Worm (Caenorhabditis elegans) whole organism, L2 larva: ENCODE data around the gene C34D4.4.

ENCODE experiments used
- ceh-16 ChIP-seq: fragments of 150-350 bp; optimal IDR thresholded peaks from 2 replicates; lab custom pipeline; 2014; ENCODE audit warnings: missing biosample characterization, missing genetic modification characterization
- dmd-4 ChIP-seq: sonication (generic microtip); optimal IDR thresholded peaks from 2 replicates; lab custom pipeline; 2017; ENCODE audit warnings: missing biosample characterization, missing genetic modification characterization
- lin-13 ChIP-seq: fragments of 150-350 bp; optimal IDR thresholded peaks from 2 replicates; lab custom pipeline; 2014; ENCODE audit warnings: missing biosample characterization, missing genetic modification reagents, missing genetic modification characterization
- nhr-12 ChIP-seq: fragments of 150-350 bp; optimal IDR thresholded peaks from 2 replicates; lab custom pipeline; 2014; ENCODE audit warnings: missing biosample characterization, missing genetic modification characterization
- skn-1 ChIP-seq: sonication (generic microtip); optimal IDR thresholded peaks from 2 replicates; lab custom pipeline; 2017; ENCODE audit warnings: missing biosample characterization, missing genetic modification characterization

ce11 chrIV:7159586-7159985, 10.4 kb downstream of the C34D4.4 start:
- TF ChIP-seq nhr-12 (tag; lab: Kevin White, UChicago) (no peak), dmd-4 (no peak), lin-13 (GFP tag; lab: Kevin White, UChicago) (no peak), skn-1 (tag; lab: Kevin White, UChicago) (no peak), ceh-16 (tag; lab: Kevin White, UChicago) (no peak)
